Worm (Caenorhabditis elegans) whole organism, young adult: Measurements from ENCODE around the gene C27F2.7.

Experiments used
- B0019.2 ChIP-seq: fragments of 200-800 bp; sonication (Bioruptor generic); conservative IDR thresholded peaks from 2 replicates; pipeline ENCODE4 v1.3.6; 2022; ENCODE audit warnings: missing genetic modification reagents, missing genetic modification characterization, missing compliant biosample characterization
- B0261.1 ChIP-seq: sonication (generic microtip); optimal IDR thresholded peaks from 2 replicates; lab custom pipeline; 2016; ENCODE audit warnings: mild to moderate bottlenecking, missing genetic modification characterization, moderate library complexity, missing compliant biosample characterization
- C06A6.2 ChIP-seq: fragments of 200-800 bp; sonication (Bioruptor generic); conservative IDR thresholded peaks from 2 replicates; pipeline ENCODE4 v1.3.6; 2022; ENCODE audit warnings: missing genetic modification characterization, missing compliant biosample characterization
- F10E7.11 ChIP-seq: sonication (generic microtip); optimal IDR thresholded peaks from 2 replicates; lab custom pipeline; 2017; ENCODE audit warnings: mild to moderate bottlenecking, missing genetic modification characterization, moderate library complexity, missing compliant biosample characterization
- F23B12.7 ChIP-seq: sonication (generic microtip); optimal IDR thresholded peaks from 2 replicates; lab custom pipeline; 2017; ENCODE audit warnings: missing genetic modification characterization, mild to moderate bottlenecking, missing compliant biosample characterization, antibody characterized with exemption, moderate library complexity; ENCODE audit not compliant: insufficient read depth
- F33H1.4 ChIP-seq: fragments of 200-800 bp; sonication (Bioruptor generic); IDR thresholded peaks from 2 replicates; pipeline ENCODE4 v1.3.6; 2022; ENCODE audit warnings: missing genetic modification reagents, missing genetic modification characterization, missing compliant biosample characterization
- F37B4.10 ChIP-seq: fragments of 200-800 bp; sonication (Bioruptor generic); IDR thresholded peaks from 2 replicates; pipeline ENCODE4 v1.3.6; 2022; ENCODE audit warnings: missing genetic modification characterization, missing compliant biosample characterization
- F57A8.1 ChIP-seq: fragments of 200-800 bp; sonication (Bioruptor generic); optimal IDR thresholded peaks from 2 replicates; lab custom pipeline; 2018; ENCODE audit warnings: mild to moderate bottlenecking, missing genetic modification characterization, moderate library complexity, missing compliant biosample characterization
- T26A5.8 ChIP-seq: sonication (generic microtip); optimal IDR thresholded peaks from 2 replicates; lab custom pipeline; 2016; ENCODE audit warnings: missing genetic modification characterization, missing compliant biosample characterization
- Y67H2A.10 ChIP-seq: fragments of 200-800 bp; sonication (Bioruptor generic); conservative IDR thresholded peaks from 2 replicates; pipeline ENCODE4 v1.3.6; 2022; ENCODE audit warnings: missing genetic modification reagents, missing genetic modification characterization, missing compliant biosample characterization
- Y79H2A.3 ChIP-seq: fragments of 200-800 bp; sonication (Bioruptor generic); conservative IDR thresholded peaks from 2 replicates; pipeline ENCODE4 v1.3.6; 2022; ENCODE audit warnings: missing genetic modification reagents, missing genetic modification characterization, missing compliant biosample characterization
- Y95B8A.8 ChIP-seq: fragments of 200-800 bp; sonication (Bioruptor generic); IDR thresholded peaks from 2 replicates; pipeline ENCODE4 v1.3.6; 2022; ENCODE audit warnings: missing genetic modification reagents, missing genetic modification characterization, missing compliant biosample characterization
- ZK185.1 ChIP-seq: sonication (generic microtip); optimal IDR thresholded peaks from 2 replicates; lab custom pipeline; 2016; ENCODE audit warnings: mild to moderate bottlenecking, missing genetic modification characterization, missing compliant biosample characterization; ENCODE audit not compliant: poor library complexity, severe bottlenecking
- aptf-2 ChIP-seq: fragments of 200-800 bp; sonication (Bioruptor generic); conservative IDR thresholded peaks from 2 replicates; pipeline ENCODE4 v1.3.6; 2022; ENCODE audit warnings: missing genetic modification reagents, missing genetic modification characterization, missing compliant biosample characterization
- atf-7 ChIP-seq: sonication (generic microtip); optimal IDR thresholded peaks from 2 replicates; lab custom pipeline; 2017; ENCODE audit warnings: mild to moderate bottlenecking, missing genetic modification characterization, missing compliant biosample characterization
- bed-2 ChIP-seq: fragments of 200-800 bp; sonication (Bioruptor generic); IDR thresholded peaks from 2 replicates; pipeline ENCODE4 v1.3.6; 2022; ENCODE audit warnings: missing genetic modification reagents, missing genetic modification characterization, missing compliant biosample characterization
- ccch-3 ChIP-seq: fragments of 200-800 bp; sonication (Bioruptor generic); optimal IDR thresholded peaks from 2 replicates; lab custom pipeline; 2018; ENCODE audit warnings: mild to moderate bottlenecking, missing genetic modification characterization, missing compliant biosample characterization
- ceh-100 ChIP-seq: fragments of 200-800 bp; sonication (Bioruptor generic); IDR thresholded peaks from 2 replicates; pipeline ENCODE4 v1.3.6; 2022; ENCODE audit warnings: missing genetic modification reagents, missing genetic modification characterization, missing compliant biosample characterization
- ceh-40 ChIP-seq: fragments of 200-800 bp; sonication (Bioruptor generic); IDR thresholded peaks from 2 replicates; pipeline ENCODE4 v1.3.6; 2022; ENCODE audit warnings: missing genetic modification characterization, missing compliant biosample characterization
- die-1 ChIP-seq: sonication (generic microtip); optimal IDR thresholded peaks from 2 replicates; lab custom pipeline; 2016; ENCODE audit warnings: missing genotype, mild to moderate bottlenecking, missing genetic modification characterization, missing compliant biosample characterization
- efl-1 ChIP-seq: fragments of 150-350 bp; optimal IDR thresholded peaks from 2 replicates; lab custom pipeline; 2014; ENCODE audit warnings: missing biosample characterization, missing genetic modification reagents, missing genetic modification characterization
- egl-18 ChIP-seq: fragments of 200-800 bp; sonication (Bioruptor generic); IDR thresholded peaks from 2 replicates; pipeline ENCODE4 v1.3.6; 2022; ENCODE audit warnings: missing genetic modification reagents, missing genetic modification characterization, missing compliant biosample characterization
- egl-44 ChIP-seq: fragments of 200-800 bp; sonication (Bioruptor generic); IDR thresholded peaks from 2 replicates; pipeline ENCODE4 v1.3.6; 2022; ENCODE audit warnings: missing genetic modification reagents, missing genetic modification characterization, missing compliant biosample characterization
- egrh-3 ChIP-seq: fragments of 200-800 bp; sonication (Bioruptor generic); IDR thresholded peaks from 2 replicates; pipeline ENCODE4 v1.3.6; 2022; ENCODE audit warnings: missing genetic modification reagents, missing genetic modification characterization, missing compliant biosample characterization
- gei-17 ChIP-seq: fragments of 200-800 bp; sonication (Bioruptor generic); optimal IDR thresholded peaks from 2 replicates; lab custom pipeline; 2018; ENCODE audit warnings: mild to moderate bottlenecking, missing genetic modification characterization, missing compliant biosample characterization
- him-1 ChIP-seq: sonication (generic microtip); optimal IDR thresholded peaks from 2 replicates; lab custom pipeline; 2016; ENCODE audit warnings: missing genotype, missing genetic modification reagents, missing genetic modification characterization, missing compliant biosample characterization
- hlh-12 ChIP-seq: sonication (generic microtip); optimal IDR thresholded peaks from 2 replicates; lab custom pipeline; 2016; ENCODE audit warnings: missing genetic modification characterization, missing compliant biosample characterization
- hlh-26 ChIP-seq: fragments of 200-800 bp; sonication (Bioruptor generic); conservative IDR thresholded peaks from 2 replicates; pipeline ENCODE4 v1.3.6; 2022; ENCODE audit warnings: missing genetic modification reagents, missing genetic modification characterization, missing compliant biosample characterization
- hmg-20 ChIP-seq: fragments of 200-800 bp; sonication (Bioruptor generic); IDR thresholded peaks from 2 replicates; pipeline ENCODE4 v1.3.6; 2022; ENCODE audit warnings: missing genetic modification reagents, missing genetic modification characterization, missing compliant biosample characterization
- hrde-1 ChIP-seq: sonication (generic microtip); optimal IDR thresholded peaks from 2 replicates; lab custom pipeline; 2016; ENCODE audit warnings: missing genetic modification characterization, mild to moderate bottlenecking, missing compliant biosample characterization, moderate library complexity, missing genotype, missing genetic modification reagents, borderline replicate concordance
- hsf-1 ChIP-seq: fragments of 200-800 bp; sonication (Bioruptor generic); IDR thresholded peaks from 2 replicates; pipeline ENCODE4 v1.3.6; 2022; ENCODE audit warnings: missing genetic modification reagents, missing genetic modification characterization, missing compliant biosample characterization
- lin-26 ChIP-seq: fragments of 200-800 bp; sonication (Bioruptor generic); IDR thresholded peaks from 2 replicates; pipeline ENCODE4 v1.3.6; 2022; ENCODE audit warnings: missing genetic modification reagents, missing genetic modification characterization, missing compliant biosample characterization
- lin-35 ChIP-seq, 3 experiments: fragments of 150-350 bp in 2 of 3; sonication (generic microtip) in 1 of 3; optimal IDR thresholded peaks; 2 replicates each; lab custom pipeline; 2014 to 2018; ENCODE audit warnings: missing biosample characterization in 3 of 3, missing genetic modification characterization in 3 of 3, missing genetic modification reagents in 3 of 3
- lin-40 ChIP-seq: sonication (generic microtip); optimal IDR thresholded peaks from 2 replicates; lab custom pipeline; 2016; ENCODE audit warnings: missing genetic modification characterization, mild to moderate bottlenecking, missing compliant biosample characterization, missing genotype, missing genetic modification reagents
- lsy-27 ChIP-seq: sonication (generic microtip); optimal IDR thresholded peaks from 2 replicates; lab custom pipeline; 2017; ENCODE audit warnings: missing genetic modification characterization, mild to moderate bottlenecking, missing compliant biosample characterization, antibody characterized with exemption, missing genotype, borderline replicate concordance; ENCODE audit not compliant: insufficient read depth
- mes-4 ChIP-seq: sonication (generic microtip); optimal IDR thresholded peaks from 2 replicates; lab custom pipeline; 2016; ENCODE audit warnings: missing genotype, missing genetic modification characterization, missing compliant biosample characterization
- nhr-179 ChIP-seq: sonication (generic microtip); optimal IDR thresholded peaks from 2 replicates; lab custom pipeline; 2016; ENCODE audit warnings: mild to moderate bottlenecking, missing genetic modification characterization, missing compliant biosample characterization
- nhr-80 ChIP-seq: sonication (generic microtip); optimal IDR thresholded peaks from 2 replicates; lab custom pipeline; 2016; ENCODE audit warnings: missing genetic modification characterization, missing compliant biosample characterization
- pha-4 ChIP-seq: fragments of 150-350 bp; sonication (generic microtip); optimal IDR thresholded peaks from 2 replicates; lab custom pipeline; 2014; ENCODE audit warnings: missing biosample characterization, missing genetic modification reagents, missing genetic modification characterization
- rcor-1 ChIP-seq: fragments of 200-800 bp; sonication (Bioruptor generic); IDR thresholded peaks from 2 replicates; pipeline ENCODE4 v1.3.6; 2022; ENCODE audit warnings: missing genetic modification reagents, missing genetic modification characterization, missing compliant biosample characterization
- sdz-38 ChIP-seq: sonication (generic microtip); optimal IDR thresholded peaks from 2 replicates; lab custom pipeline; 2016; ENCODE audit warnings: missing genotype, missing genetic modification characterization, missing compliant biosample characterization
- sea-2 ChIP-seq: fragments of 200-800 bp; sonication (Bioruptor generic); IDR thresholded peaks from 2 replicates; pipeline ENCODE4 v1.3.6; 2022; ENCODE audit warnings: missing genetic modification characterization, missing compliant biosample characterization
- snpc-1.1 ChIP-seq: sonication (generic microtip); optimal IDR thresholded peaks from 2 replicates; lab custom pipeline; 2017; ENCODE audit warnings: missing genetic modification characterization, mild to moderate bottlenecking, missing compliant biosample characterization, antibody characterized with exemption, moderate library complexity, missing genotype, missing genetic modification reagents; ENCODE audit not compliant: insufficient read depth
- snpc-1.3 ChIP-seq: sonication (generic microtip); optimal IDR thresholded peaks from 2 replicates; lab custom pipeline; 2017; ENCODE audit warnings: missing genetic modification characterization, mild to moderate bottlenecking, missing compliant biosample characterization, antibody characterized with exemption, moderate library complexity, missing genotype, missing genetic modification reagents; ENCODE audit not compliant: insufficient read depth
- snpc-3.4 ChIP-seq: sonication (generic microtip); optimal IDR thresholded peaks from 2 replicates; lab custom pipeline; 2017; ENCODE audit warnings: missing genetic modification characterization, mild to moderate bottlenecking, missing compliant biosample characterization, antibody characterized with exemption, moderate library complexity, missing genotype, missing genetic modification reagents
- ztf-22 ChIP-seq: fragments of 200-800 bp; sonication (Bioruptor generic); optimal IDR thresholded peaks from 2 replicates; lab custom pipeline; 2018; ENCODE audit warnings: mild to moderate bottlenecking, missing genetic modification characterization, moderate library complexity, missing compliant biosample characterization
- ztf-25 ChIP-seq: fragments of 200-800 bp; sonication (Bioruptor generic); IDR thresholded peaks from 2 replicates; pipeline ENCODE4 v1.3.6; 2022; ENCODE audit warnings: missing genetic modification reagents, missing genetic modification characterization, missing compliant biosample characterization

The C27F2.7 gene

DNA sequence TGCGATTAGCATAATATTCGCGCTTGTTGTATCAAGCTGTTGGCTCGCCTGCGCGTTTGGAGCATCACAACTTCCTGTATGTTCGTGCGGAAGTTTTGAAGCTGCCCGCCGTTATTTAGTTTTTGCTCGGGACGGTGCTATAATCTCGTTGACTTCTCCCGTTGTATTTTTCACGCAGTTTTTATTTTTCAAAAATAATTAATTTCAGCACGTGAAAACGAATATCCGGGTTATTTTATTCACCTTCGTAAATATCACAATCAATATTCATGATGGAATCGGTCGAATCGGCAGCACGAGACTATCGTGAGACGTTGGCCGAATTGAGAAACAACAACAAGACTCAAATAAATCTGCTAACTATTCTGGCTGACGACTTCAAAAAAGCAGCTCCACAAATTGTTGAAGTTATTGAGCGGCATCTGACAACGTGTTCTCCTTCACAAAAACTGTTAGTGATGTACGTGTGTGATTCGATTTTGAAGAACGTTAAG is 40.9 kb upstream of the C27F2.7 start (continued):
- TF ChIP-seq pha-4 (tag; lab: Kevin White, UChicago): peak; percentile 2
- TF ChIP-seq F23B12.7: no peak
- TF ChIP-seq sea-2: no peak
- TF ChIP-seq lin-40: peak; percentile 28
- TF ChIP-seq die-1 (tag; lab: Kevin White, UChicago): peak; percentile 23
- TF ChIP-seq Y95B8A.8 (GFP tag; lab: Robert Waterston, UW): peak; percentile 84
- no peak for TF ChIP-seq snpc-1.3
- TF ChIP-seq lin-35 (GFP tag; optimal IDR thresholded peaks at IDR 0.05; lab: Kevin White, UChicago): peak in 1 of 3 experiments; percentile 20
- TF ChIP-seq B0019.2: no peak
- TF ChIP-seq nhr-179 (tag; lab: Kevin White, UChicago): no peak
- TF ChIP-seq F33H1.4 (GFP tag; lab: Robert Waterston, UW): peak; percentile 36; the same call in 1 of the 2 replicates
- TF ChIP-seq B0261.1 (tag; lab: Kevin White, UChicago): peak; percentile 19
- no peak for TF ChIP-seq aptf-2 (GFP tag; lab: Robert Waterston, UW)
- no peak for TF ChIP-seq C06A6.2 (GFP tag; lab: Robert Waterston, UW)
- TF ChIP-seq T26A5.8: no peak
- TF ChIP-seq ztf-22 (GFP tag; lab: Kevin White, UChicago): no peak
- TF ChIP-seq nhr-80 (tag; lab: Kevin White, UChicago): peak; percentile 9
- no peak; the same call in 1 of the 2 replicates for TF ChIP-seq egl-44
- no peak; the same call in 1 of the 2 replicates for TF ChIP-seq ceh-100 (GFP tag; lab: Robert Waterston, UW)
- no peak for TF ChIP-seq ccch-3 (GFP tag; lab: Kevin White, UChicago)
- peak; percentile 57 for TF ChIP-seq rcor-1 (GFP tag; lab: Robert Waterston, UW)
- peak; percentile 27 for TF ChIP-seq atf-7 (tag; lab: Kevin White, UChicago)
- TF ChIP-seq hrde-1: peak; percentile 58
- TF ChIP-seq Y67H2A.10: peak; percentile 12; the same call in 1 of the 2 replicates
- peak; percentile 67; the same call in 1 of the 2 replicates for TF ChIP-seq Y79H2A.3 (GFP tag; lab: Robert Waterston, UW)
- no peak for TF ChIP-seq ztf-25 (GFP tag; lab: Robert Waterston, UW)
- TF ChIP-seq hlh-26: no peak
- no peak for TF ChIP-seq ZK185.1
- no peak for TF ChIP-seq F37B4.10 (GFP tag; lab: Robert Waterston, UW)
- TF ChIP-seq hmg-20 (GFP tag; lab: Robert Waterston, UW): 0 out of 2 replicates have a peak, but pooled peaks have one; percentile 5
- no peak for TF ChIP-seq efl-1 (GFP tag; lab: Kevin White, UChicago)
- TF ChIP-seq snpc-3.4 (tag; lab: Kevin White, UChicago): no peak
- no peak for TF ChIP-seq him-1 (tag; lab: Kevin White, UChicago)
- no peak for TF ChIP-seq bed-2 (GFP tag; lab: Robert Waterston, UW)
- TF ChIP-seq hlh-12 (tag; lab: Kevin White, UChicago): no peak
- no peak; the same call in 1 of the 2 replicates for TF ChIP-seq hsf-1 (GFP tag; lab: Robert Waterston, UW)
- TF ChIP-seq gei-17 (GFP tag; lab: Kevin White, UChicago): peak; percentile 7
- no peak for TF ChIP-seq lsy-27 (tag; lab: Kevin White, UChicago)
- TF ChIP-seq F10E7.11 (tag; lab: Kevin White, UChicago): no peak
- no peak for TF ChIP-seq F57A8.1 (GFP tag; lab: Kevin White, UChicago)
- no peak for TF ChIP-seq egl-18 (GFP tag; lab: Robert Waterston, UW)
- no peak for TF ChIP-seq egrh-3 (GFP tag; lab: Robert Waterston, UW)
- TF ChIP-seq lin-26 (GFP tag; lab: Robert Waterston, UW): no peak
- TF ChIP-seq ceh-40 (GFP tag; lab: Robert Waterston, UW): 0 out of 2 replicates have a peak, but pooled peaks have one; percentile 16
- TF ChIP-seq mes-4 (tag; lab: Kevin White, UChicago): no peak
- TF ChIP-seq snpc-1.1 (tag; lab: Kevin White, UChicago): no peak
- TF ChIP-seq sdz-38 (tag; lab: Kevin White, UChicago): no peak
